Worm (Caenorhabditis elegans): Measurements from ENCODE around the gene Y66C5A.1.

DNA sequence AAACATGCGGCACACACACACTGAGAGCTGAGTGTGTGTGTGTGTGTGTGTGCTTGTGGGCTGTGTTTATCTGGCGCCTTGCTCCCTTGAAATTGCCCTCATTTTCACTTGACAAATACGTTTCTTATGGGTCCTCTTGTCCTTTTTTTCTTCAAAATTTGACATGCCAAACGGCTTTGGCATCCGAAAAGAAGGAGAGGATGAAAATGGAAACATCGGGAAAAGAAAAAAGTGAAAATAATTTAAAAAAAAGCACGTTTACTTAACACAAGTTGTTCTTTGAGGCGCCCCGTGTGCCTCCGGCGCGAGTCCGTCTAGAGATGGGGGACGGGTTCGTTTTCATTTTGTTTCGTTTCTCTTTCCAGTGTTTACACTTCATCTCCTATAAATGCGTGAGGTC is 39.8 kb upstream of the Y66C5A.1 start:
- no peak for TF ChIP-seq W03F9.2 (tag; optimal IDR thresholded peaks at IDR 0.05)
- TF ChIP-seq him-1 (tag; optimal IDR thresholded peaks at IDR 0.05) = no peak
- TF ChIP-seq dao-5 (tag; optimal IDR thresholded peaks at IDR 0.05) = no peak
